Worm (Caenorhabditis elegans) whole organism, young adult: ENCODE results near the gene R05G9.1.

Experiments
- B0019.2 ChIP-seq: fragments of 200-800 bp; sonication (Bioruptor generic); conservative IDR thresholded peaks from 2 replicates; pipeline ENCODE4 v1.3.6; 2022; ENCODE audit warnings: missing genetic modification reagents, missing genetic modification characterization, missing compliant biosample characterization
- B0261.1 ChIP-seq: sonication (generic microtip); optimal IDR thresholded peaks from 2 replicates; lab custom pipeline; 2016; ENCODE audit warnings: mild to moderate bottlenecking, missing genetic modification characterization, moderate library complexity, missing compliant biosample characterization
- D2030.7 ChIP-seq: fragments of 200-800 bp; sonication (Bioruptor generic); IDR thresholded peaks from 2 replicates; pipeline ENCODE4 v1.3.6; 2022; ENCODE audit warnings: missing genetic modification reagents, missing genetic modification characterization, missing compliant biosample characterization
- F22D6.2 ChIP-seq: sonication (generic microtip); optimal IDR thresholded peaks from 2 replicates; lab custom pipeline; 2016; ENCODE audit warnings: mild to moderate bottlenecking, missing genetic modification characterization, missing compliant biosample characterization
- F49E8.2 ChIP-seq: sonication (generic microtip); optimal IDR thresholded peaks from 3 replicates; lab custom pipeline; 2017; ENCODE audit warnings: missing genetic modification characterization, mild to moderate bottlenecking, missing compliant biosample characterization, antibody characterized with exemption, moderate library complexity; ENCODE audit not compliant: insufficient read depth
- F52B5.7 ChIP-seq: sonication (generic microtip); optimal IDR thresholded peaks from 2 replicates; lab custom pipeline; 2016; ENCODE audit warnings: mild to moderate bottlenecking, missing genetic modification characterization, missing compliant biosample characterization
- F57C9.4 ChIP-seq: sonication (generic microtip); optimal IDR thresholded peaks from 2 replicates; lab custom pipeline; 2017; ENCODE audit warnings: mild to moderate bottlenecking, missing genetic modification characterization, missing compliant biosample characterization
- Y56A3A.18 ChIP-seq: fragments of 200-800 bp; sonication (Bioruptor generic); IDR thresholded peaks from 2 replicates; pipeline ENCODE4 v1.3.6; 2022; ENCODE audit warnings: missing genetic modification reagents, missing genetic modification characterization, missing compliant biosample characterization
- Y95B8A.8 ChIP-seq: fragments of 200-800 bp; sonication (Bioruptor generic); IDR thresholded peaks from 2 replicates; pipeline ENCODE4 v1.3.6; 2022; ENCODE audit warnings: missing genetic modification reagents, missing genetic modification characterization, missing compliant biosample characterization
- akir-1 ChIP-seq: fragments of 200-800 bp; sonication (Bioruptor generic); optimal IDR thresholded peaks from 2 replicates; lab custom pipeline; 2018; ENCODE audit warnings: mild to moderate bottlenecking, missing genetic modification characterization, moderate library complexity, missing compliant biosample characterization
- ama-1 ChIP-seq, 3 experiments: fragments of 150-350 bp in 1 of 3; sonication (generic microtip) in 2 of 3; optimal IDR thresholded peaks; 2 replicates each; lab custom pipeline; 2014 to 2018; ENCODE audit warnings: missing biosample characterization in 2 of 3, missing genetic modification characterization in 2 of 3, missing genetic modification reagents in 2 of 3
- aptf-2 ChIP-seq: fragments of 200-800 bp; sonication (Bioruptor generic); conservative IDR thresholded peaks from 2 replicates; pipeline ENCODE4 v1.3.6; 2022; ENCODE audit warnings: missing genetic modification reagents, missing genetic modification characterization, missing compliant biosample characterization
- atf-7 ChIP-seq: sonication (generic microtip); optimal IDR thresholded peaks from 2 replicates; lab custom pipeline; 2017; ENCODE audit warnings: mild to moderate bottlenecking, missing genetic modification characterization, missing compliant biosample characterization
- attf-3 ChIP-seq: fragments of 200-800 bp; sonication (Bioruptor generic); conservative IDR thresholded peaks from 2 replicates; pipeline ENCODE4 v1.3.6; 2022; ENCODE audit warnings: missing genetic modification reagents, missing genetic modification characterization, missing compliant biosample characterization
- ceh-27 ChIP-seq: fragments of 200-800 bp; sonication (Bioruptor generic); optimal IDR thresholded peaks from 2 replicates; lab custom pipeline; 2018; ENCODE audit warnings: mild to moderate bottlenecking, missing genetic modification characterization, moderate library complexity, missing compliant biosample characterization
- ceh-58 ChIP-seq: fragments of 200-800 bp; sonication (Bioruptor generic); IDR thresholded peaks from 2 replicates; pipeline ENCODE4 v1.3.6; 2022; ENCODE audit warnings: missing genetic modification characterization, missing compliant biosample characterization
- ceh-91 ChIP-seq: fragments of 200-800 bp; sonication (Bioruptor generic); IDR thresholded peaks from 2 replicates; pipeline ENCODE4 v1.3.6; 2022; ENCODE audit warnings: missing genetic modification reagents, missing genetic modification characterization, missing compliant biosample characterization
- chd-7 ChIP-seq: sonication (generic microtip); optimal IDR thresholded peaks from 2 replicates; lab custom pipeline; 2016; ENCODE audit warnings: mild to moderate bottlenecking, missing genetic modification characterization, moderate library complexity, missing compliant biosample characterization
- dox-1 ChIP-seq: fragments of 200-800 bp; sonication (Bioruptor generic); IDR thresholded peaks from 2 replicates; pipeline ENCODE4 v1.3.6; 2022; ENCODE audit warnings: missing genetic modification reagents, missing genetic modification characterization, missing compliant biosample characterization
- efl-1 ChIP-seq: fragments of 150-350 bp; optimal IDR thresholded peaks from 2 replicates; lab custom pipeline; 2014; ENCODE audit warnings: missing biosample characterization, missing genetic modification reagents, missing genetic modification characterization
- egl-44 ChIP-seq: fragments of 200-800 bp; sonication (Bioruptor generic); IDR thresholded peaks from 2 replicates; pipeline ENCODE4 v1.3.6; 2022; ENCODE audit warnings: missing genetic modification reagents, missing genetic modification characterization, missing compliant biosample characterization
- egrh-3 ChIP-seq: fragments of 200-800 bp; sonication (Bioruptor generic); IDR thresholded peaks from 2 replicates; pipeline ENCODE4 v1.3.6; 2022; ENCODE audit warnings: missing genetic modification reagents, missing genetic modification characterization, missing compliant biosample characterization
- hlh-26 ChIP-seq: fragments of 200-800 bp; sonication (Bioruptor generic); conservative IDR thresholded peaks from 2 replicates; pipeline ENCODE4 v1.3.6; 2022; ENCODE audit warnings: missing genetic modification reagents, missing genetic modification characterization, missing compliant biosample characterization
- hmg-1.2 ChIP-seq: fragments of 200-800 bp; sonication (Bioruptor generic); IDR thresholded peaks from 2 replicates; pipeline ENCODE4 v1.3.6; 2022; ENCODE audit warnings: missing genetic modification reagents, missing genetic modification characterization, missing compliant biosample characterization
- hsf-1 ChIP-seq: fragments of 200-800 bp; sonication (Bioruptor generic); IDR thresholded peaks from 2 replicates; pipeline ENCODE4 v1.3.6; 2022; ENCODE audit warnings: missing genetic modification reagents, missing genetic modification characterization, missing compliant biosample characterization
- let-526 ChIP-seq: fragments of 200-800 bp; sonication (Bioruptor generic); IDR thresholded peaks from 2 replicates; pipeline ENCODE4 v1.3.6; 2022; ENCODE audit warnings: missing genetic modification reagents, missing genetic modification characterization, missing compliant biosample characterization
- lin-26 ChIP-seq: fragments of 200-800 bp; sonication (Bioruptor generic); IDR thresholded peaks from 2 replicates; pipeline ENCODE4 v1.3.6; 2022; ENCODE audit warnings: missing genetic modification reagents, missing genetic modification characterization, missing compliant biosample characterization
- lin-35 ChIP-seq, 3 experiments: fragments of 150-350 bp in 2 of 3; sonication (generic microtip) in 1 of 3; optimal IDR thresholded peaks; 2 replicates each; lab custom pipeline; 2014 to 2018; ENCODE audit warnings: missing biosample characterization in 3 of 3, missing genetic modification characterization in 3 of 3, missing genetic modification reagents in 3 of 3
- lin-40 ChIP-seq: sonication (generic microtip); optimal IDR thresholded peaks from 2 replicates; lab custom pipeline; 2016; ENCODE audit warnings: missing genetic modification characterization, mild to moderate bottlenecking, missing compliant biosample characterization, missing genotype, missing genetic modification reagents
- madf-8 ChIP-seq: fragments of 200-800 bp; sonication (Bioruptor generic); conservative IDR thresholded peaks from 2 replicates; pipeline ENCODE4 v1.3.6; 2022; ENCODE audit warnings: missing genetic modification reagents, missing genetic modification characterization, missing compliant biosample characterization
- nfyb-1 ChIP-seq: fragments of 200-800 bp; sonication (Bioruptor generic); IDR thresholded peaks from 2 replicates; pipeline ENCODE4 v1.3.6; 2022; ENCODE audit warnings: missing genetic modification reagents, missing genetic modification characterization, missing compliant biosample characterization
- nhr-179 ChIP-seq: sonication (generic microtip); optimal IDR thresholded peaks from 2 replicates; lab custom pipeline; 2016; ENCODE audit warnings: mild to moderate bottlenecking, missing genetic modification characterization, missing compliant biosample characterization
- nhr-27 ChIP-seq: fragments of 200-800 bp; sonication (Bioruptor generic); optimal IDR thresholded peaks from 2 replicates; lab custom pipeline; 2018; ENCODE audit warnings: mild to moderate bottlenecking, missing genetic modification characterization, moderate library complexity, missing compliant biosample characterization
- nhr-80 ChIP-seq: sonication (generic microtip); optimal IDR thresholded peaks from 2 replicates; lab custom pipeline; 2016; ENCODE audit warnings: missing genetic modification characterization, missing compliant biosample characterization
- pha-4 ChIP-seq: fragments of 150-350 bp; sonication (generic microtip); optimal IDR thresholded peaks from 2 replicates; lab custom pipeline; 2014; ENCODE audit warnings: missing biosample characterization, missing genetic modification reagents, missing genetic modification characterization
- rcor-1 ChIP-seq: fragments of 200-800 bp; sonication (Bioruptor generic); IDR thresholded peaks from 2 replicates; pipeline ENCODE4 v1.3.6; 2022; ENCODE audit warnings: missing genetic modification reagents, missing genetic modification characterization, missing compliant biosample characterization
- sdz-38 ChIP-seq: sonication (generic microtip); optimal IDR thresholded peaks from 2 replicates; lab custom pipeline; 2016; ENCODE audit warnings: missing genotype, missing genetic modification characterization, missing compliant biosample characterization
- snpc-1.3 ChIP-seq: sonication (generic microtip); optimal IDR thresholded peaks from 2 replicates; lab custom pipeline; 2017; ENCODE audit warnings: missing genetic modification characterization, mild to moderate bottlenecking, missing compliant biosample characterization, antibody characterized with exemption, moderate library complexity, missing genotype, missing genetic modification reagents; ENCODE audit not compliant: insufficient read depth
- snpc-3.4 ChIP-seq: sonication (generic microtip); optimal IDR thresholded peaks from 2 replicates; lab custom pipeline; 2017; ENCODE audit warnings: missing genetic modification characterization, mild to moderate bottlenecking, missing compliant biosample characterization, antibody characterized with exemption, moderate library complexity, missing genotype, missing genetic modification reagents
- tbp1 ChIP-seq: fragments of 200-800 bp; sonication (Bioruptor generic); optimal IDR thresholded peaks from 2 replicates; lab custom pipeline; 2018; ENCODE audit warnings: mild to moderate bottlenecking, missing genetic modification characterization, missing compliant biosample characterization
- tlf-1 ChIP-seq: fragments of 200-800 bp; sonication (Bioruptor generic); optimal IDR thresholded peaks from 2 replicates; lab custom pipeline; 2018; ENCODE audit warnings: mild to moderate bottlenecking, missing genetic modification characterization, missing compliant biosample characterization
- unc-130 ChIP-seq: sonication (generic microtip); optimal IDR thresholded peaks from 2 replicates; lab custom pipeline; 2016; ENCODE audit warnings: missing genetic modification reagents, missing genetic modification characterization, missing compliant biosample characterization
- unc-62 ChIP-seq: fragments of 150-350 bp; optimal IDR thresholded peaks from 2 replicates; lab custom pipeline; 2014; ENCODE audit warnings: missing biosample characterization, missing genetic modification reagents, missing genetic modification characterization
- zim-3 ChIP-seq: sonication (generic microtip); optimal IDR thresholded peaks from 2 replicates; lab custom pipeline; 2017; ENCODE audit warnings: mild to moderate bottlenecking, missing genetic modification characterization, moderate library complexity, missing compliant biosample characterization
- ztf-18 ChIP-seq: sonication (generic microtip); optimal IDR thresholded peaks from 2 replicates; lab custom pipeline; 2016; ENCODE audit warnings: missing genotype, mild to moderate bottlenecking, missing genetic modification characterization, missing compliant biosample characterization
- ztf-22 ChIP-seq: fragments of 200-800 bp; sonication (Bioruptor generic); optimal IDR thresholded peaks from 2 replicates; lab custom pipeline; 2018; ENCODE audit warnings: mild to moderate bottlenecking, missing genetic modification characterization, moderate library complexity, missing compliant biosample characterization
- ztf-25 ChIP-seq: fragments of 200-800 bp; sonication (Bioruptor generic); IDR thresholded peaks from 2 replicates; pipeline ENCODE4 v1.3.6; 2022; ENCODE audit warnings: missing genetic modification reagents, missing genetic modification characterization, missing compliant biosample characterization
- ztf-3 ChIP-seq: fragments of 200-800 bp; sonication (Bioruptor generic); optimal IDR thresholded peaks from 2 replicates; lab custom pipeline; 2018; ENCODE audit warnings: mild to moderate bottlenecking, missing genetic modification characterization, missing compliant biosample characterization

R05G9.1 gene

ce11 chrII:6491187-6491586, 11.8 kb upstream of the R05G9.1 start (continued):
- TF ChIP-seq ceh-58 (GFP tag; lab: Robert Waterston, UW) (0 out of 2 replicates have a peak, but pooled peaks have one; percentile 18), sdz-38 (no peak), tlf-1 (peak; percentile 24), pha-4 (no peak), Y56A3A.18 (no peak), chd-7 (tag; lab: Kevin White, UChicago) (no peak), hmg-1.2 (GFP tag; lab: Robert Waterston, UW) (peak; percentile 51), lin-40 (tag; lab: Kevin White, UChicago) (no peak), ceh-27 (GFP tag; lab: Kevin White, UChicago) (no peak), F49E8.2 (tag; lab: Kevin White, UChicago) (peak; percentile 93), B0019.2 (GFP tag; lab: Robert Waterston, UW) (peak; percentile 44; the same call in 1 of the 2 replicates), lin-26 (peak; percentile 73), egrh-3 (GFP tag; lab: Robert Waterston, UW) (no peak), nhr-80 (no peak), zim-3 (tag; lab: Kevin White, UChicago) (no peak), efl-1 (GFP tag; lab: Kevin White, UChicago) (no peak), let-526 (GFP tag; lab: Robert Waterston, UW) (no peak), unc-130 (GFP tag; lab: Kevin White, UChicago) (peak; percentile 59), ztf-25 (GFP tag; lab: Robert Waterston, UW) (0 out of 2 replicates have a peak, but pooled peaks have one; percentile 37), aptf-2 (no peak), snpc-3.4 (peak; percentile 42), Y95B8A.8 (GFP tag; lab: Robert Waterston, UW) (peak; percentile 88), hsf-1 (GFP tag; lab: Robert Waterston, UW) (peak; percentile 63; the same call in 1 of the 2 replicates), nfyb-1 (GFP tag; lab: Robert Waterston, UW) (peak; percentile 71), snpc-1.3 (tag; lab: Kevin White, UChicago) (peak; percentile 82), F52B5.7 (no peak), hlh-26 (GFP tag; lab: Robert Waterston, UW) (no peak), F22D6.2 (tag; lab: Kevin White, UChicago) (no peak), ama-1 (optimal IDR thresholded peaks at IDR 0.05; lab: Kevin White, UChicago) (no peak), ama-1 (GFP tag; optimal IDR thresholded peaks at IDR 0.05; lab: Kevin White, UChicago) (peak in 1 of 2 experiments; percentile 69), ztf-22 (GFP tag; lab: Kevin White, UChicago) (no peak), attf-3 (GFP tag; lab: Robert Waterston, UW) (no peak), ztf-18 (tag; lab: Kevin White, UChicago) (no peak), tbp1 (GFP tag; lab: Kevin White, UChicago) (peak; percentile 58), akir-1 (GFP tag; lab: Kevin White, UChicago) (no peak), ztf-3 (no peak), lin-35 (GFP tag; optimal IDR thresholded peaks at IDR 0.05; lab: Kevin White, UChicago) (no peak), nhr-27 (tag; lab: Kevin White, UChicago) (no peak), atf-7 (tag; lab: Kevin White, UChicago) (no peak), F57C9.4 (tag; lab: Kevin White, UChicago) (no peak), rcor-1 (GFP tag; lab: Robert Waterston, UW) (peak; percentile 25; the same call in 1 of the 2 replicates), B0261.1 (tag; lab: Kevin White, UChicago) (no peak), D2030.7 (GFP tag; lab: Robert Waterston, UW) (peak; percentile 73), madf-8 (GFP tag; lab: Robert Waterston, UW) (peak; percentile 37; the same call in 1 of the 2 replicates), dox-1 (GFP tag; lab: Robert Waterston, UW) (no peak), unc-62 (no peak), egl-44 (GFP tag; lab: Robert Waterston, UW) (0 out of 2 replicates have a peak, but pooled peaks have one; percentile 48), ceh-91 (GFP tag; lab: Robert Waterston, UW) (peak; percentile 56), nhr-179 (no peak)
